Worm (Caenorhabditis elegans) whole organism, L2 larva: ENCODE data around the gene dnc-1.

Source experiments
- C34F6.9 ChIP-seq: fragments of 150-350 bp; optimal IDR thresholded peaks from 2 replicates; lab custom pipeline; 2014; ENCODE audit warnings: missing biosample characterization, missing genetic modification characterization
- F13H6.1 ChIP-seq: sonication (generic microtip); optimal IDR thresholded peaks from 2 replicates; lab custom pipeline; 2016; ENCODE audit warnings: missing genetic modification characterization, missing compliant biosample characterization
- R02D3.7 ChIP-seq: fragments of 150-350 bp; optimal IDR thresholded peaks from 2 replicates; lab custom pipeline; 2014; ENCODE audit warnings: missing biosample characterization, missing genetic modification characterization
- Y55F3AM.14 ChIP-seq: fragments of 200-800 bp; sonication (Bioruptor generic); optimal IDR thresholded peaks from 2 replicates; lab custom pipeline; 2018; ENCODE audit warnings: mild to moderate bottlenecking, missing genetic modification characterization, missing compliant biosample characterization
- aly-2 ChIP-seq: fragments of 150-350 bp; optimal IDR thresholded peaks from 2 replicates; lab custom pipeline; 2014; ENCODE audit warnings: missing biosample characterization, missing genetic modification characterization
- ama-1 ChIP-seq: fragments of 150-350 bp; optimal IDR thresholded peaks from 2 replicates; lab custom pipeline; 2018; ENCODE audit warnings: inconsistent platforms
- blmp-1 ChIP-seq: sonication (generic microtip); optimal IDR thresholded peaks from 2 replicates; lab custom pipeline; 2017; ENCODE audit warnings: missing genetic modification characterization, mild to moderate bottlenecking, missing compliant biosample characterization, antibody characterized with exemption, moderate library complexity; ENCODE audit not compliant: insufficient read depth
- ceh-16 ChIP-seq: fragments of 150-350 bp; optimal IDR thresholded peaks from 2 replicates; lab custom pipeline; 2014; ENCODE audit warnings: missing biosample characterization, missing genetic modification characterization
- ceh-82 ChIP-seq: fragments of 150-350 bp; optimal IDR thresholded peaks from 2 replicates; lab custom pipeline; 2014; ENCODE audit warnings: missing biosample characterization, missing genetic modification characterization
- crh-2 ChIP-seq: sonication (generic microtip); optimal IDR thresholded peaks from 2 replicates; lab custom pipeline; 2017; ENCODE audit warnings: missing biosample characterization, missing genetic modification characterization
- dmd-4 ChIP-seq: sonication (generic microtip); optimal IDR thresholded peaks from 2 replicates; lab custom pipeline; 2017; ENCODE audit warnings: missing biosample characterization, missing genetic modification characterization
- egl-27 ChIP-seq: sonication (generic microtip); optimal IDR thresholded peaks from 3 replicates; lab custom pipeline; 2017; ENCODE audit warnings: missing biosample characterization, missing genetic modification reagents, missing genetic modification characterization
- elt-1 ChIP-seq: fragments of 150-350 bp; optimal IDR thresholded peaks from 2 replicates; lab custom pipeline; 2014; ENCODE audit warnings: missing biosample characterization, missing genetic modification characterization
- elt-3 ChIP-seq: sonication (generic microtip); optimal IDR thresholded peaks from 2 replicates; lab custom pipeline; 2017; ENCODE audit warnings: missing biosample characterization, missing genetic modification characterization
- fos-1 ChIP-seq: fragments of 150-350 bp; optimal IDR thresholded peaks from 2 replicates; lab custom pipeline; 2014; ENCODE audit warnings: missing biosample characterization, missing genetic modification characterization
- gmeb-1 ChIP-seq: fragments of 150-350 bp; optimal IDR thresholded peaks from 2 replicates; lab custom pipeline; 2014; ENCODE audit warnings: missing biosample characterization, missing genetic modification characterization
- lin-13 ChIP-seq: fragments of 150-350 bp; optimal IDR thresholded peaks from 2 replicates; lab custom pipeline; 2014; ENCODE audit warnings: missing biosample characterization, missing genetic modification reagents, missing genetic modification characterization
- lin-39 ChIP-seq: fragments of 150-350 bp; optimal IDR thresholded peaks from 2 replicates; lab custom pipeline; 2014; ENCODE audit warnings: missing biosample characterization, missing genetic modification reagents, missing genetic modification characterization
- lsy-2 ChIP-seq, 2 experiments: fragments of 150-350 bp in 1 of 2; sonication (generic microtip) in 1 of 2; optimal IDR thresholded peaks; 2 replicates each; lab custom pipeline; 2014 to 2017; ENCODE audit warnings: missing biosample characterization in 2 of 2, missing genetic modification characterization in 2 of 2
- mab-5 ChIP-seq: fragments of 150-350 bp; optimal IDR thresholded peaks from 2 replicates; lab custom pipeline; 2014; ENCODE audit warnings: missing biosample characterization, missing genetic modification characterization
- mdl-1 ChIP-seq, 2 experiments: fragments of 150-350 bp in 1 of 2; sonication (generic microtip) in 1 of 2; optimal IDR thresholded peaks; 2 replicates each; lab custom pipeline; 2017; ENCODE audit warnings: missing biosample characterization in 2 of 2, missing genetic modification characterization in 2 of 2
- nhr-10 ChIP-seq: sonication (generic microtip); optimal IDR thresholded peaks from 2 replicates; lab custom pipeline; 2017; ENCODE audit warnings: missing biosample characterization, missing genetic modification characterization
- nhr-12 ChIP-seq: fragments of 150-350 bp; optimal IDR thresholded peaks from 2 replicates; lab custom pipeline; 2014; ENCODE audit warnings: missing biosample characterization, missing genetic modification characterization
- nhr-129 ChIP-seq: fragments of 150-350 bp; optimal IDR thresholded peaks from 2 replicates; lab custom pipeline; 2014; ENCODE audit warnings: missing biosample characterization, missing genetic modification characterization
- nhr-21 ChIP-seq: fragments of 150-350 bp; optimal IDR thresholded peaks from 2 replicates; lab custom pipeline; 2014; ENCODE audit warnings: missing biosample characterization, missing genetic modification characterization
- nhr-23 ChIP-seq: fragments of 150-350 bp; optimal IDR thresholded peaks from 2 replicates; lab custom pipeline; 2014; ENCODE audit warnings: missing biosample characterization, missing genetic modification reagents, missing genetic modification characterization
- nhr-237 ChIP-seq: fragments of 150-350 bp; optimal IDR thresholded peaks from 2 replicates; lab custom pipeline; 2014; ENCODE audit warnings: missing biosample characterization, missing genetic modification characterization
- nhr-25 ChIP-seq: fragments of 150-350 bp; sonication (generic microtip); optimal IDR thresholded peaks from 3 replicates; lab custom pipeline; 2014; ENCODE audit warnings: missing biosample characterization, missing genetic modification characterization
- nhr-6 ChIP-seq: fragments of 150-350 bp; optimal IDR thresholded peaks from 2 replicates; lab custom pipeline; 2014; ENCODE audit warnings: missing biosample characterization, missing genetic modification characterization
- skn-1 ChIP-seq: sonication (generic microtip); optimal IDR thresholded peaks from 2 replicates; lab custom pipeline; 2017; ENCODE audit warnings: missing biosample characterization, missing genetic modification characterization
- sma-9 ChIP-seq, 2 experiments: fragments of 150-350 bp in 1 of 2; sonication (generic microtip) in 1 of 2; optimal IDR thresholded peaks; 2 replicates each; lab custom pipeline; 2014 to 2016; ENCODE audit warnings: missing genetic modification characterization in 2 of 2, mild to moderate bottlenecking in 1 of 2, missing biosample characterization in 1 of 2, missing compliant biosample characterization in 1 of 2, missing genetic modification reagents in 1 of 2, moderate library complexity in 1 of 2
- snpc-4 ChIP-seq: fragments of 150-350 bp; optimal IDR thresholded peaks from 2 replicates; lab custom pipeline; 2014; ENCODE audit warnings: missing biosample characterization, missing genetic modification characterization
- unc-39 ChIP-seq: fragments of 150-350 bp; optimal IDR thresholded peaks from 2 replicates; lab custom pipeline; 2014; ENCODE audit warnings: missing biosample characterization, missing genetic modification characterization
- unc-55 ChIP-seq: fragments of 150-350 bp; sonication (generic microtip); optimal IDR thresholded peaks from 3 replicates; lab custom pipeline; 2014; ENCODE audit warnings: missing biosample characterization, missing genetic modification reagents, missing genetic modification characterization
- unc-62 ChIP-seq: fragments of 150-350 bp; optimal IDR thresholded peaks from 2 replicates; lab custom pipeline; 2014; ENCODE audit warnings: missing biosample characterization, missing genetic modification reagents, missing genetic modification characterization
- zag-1 ChIP-seq: fragments of 150-350 bp; optimal IDR thresholded peaks from 2 replicates; lab custom pipeline; 2014; ENCODE audit warnings: missing biosample characterization, missing genetic modification characterization
- ztf-11 ChIP-seq: sonication (generic microtip); optimal IDR thresholded peaks from 2 replicates; lab custom pipeline; 2017; ENCODE audit warnings: missing biosample characterization, missing genetic modification characterization
- ztf-4 ChIP-seq: fragments of 150-350 bp; optimal IDR thresholded peaks from 2 replicates; lab custom pipeline; 2014; ENCODE audit warnings: missing biosample characterization, missing genetic modification characterization

Gene dnc-1

DNA sequence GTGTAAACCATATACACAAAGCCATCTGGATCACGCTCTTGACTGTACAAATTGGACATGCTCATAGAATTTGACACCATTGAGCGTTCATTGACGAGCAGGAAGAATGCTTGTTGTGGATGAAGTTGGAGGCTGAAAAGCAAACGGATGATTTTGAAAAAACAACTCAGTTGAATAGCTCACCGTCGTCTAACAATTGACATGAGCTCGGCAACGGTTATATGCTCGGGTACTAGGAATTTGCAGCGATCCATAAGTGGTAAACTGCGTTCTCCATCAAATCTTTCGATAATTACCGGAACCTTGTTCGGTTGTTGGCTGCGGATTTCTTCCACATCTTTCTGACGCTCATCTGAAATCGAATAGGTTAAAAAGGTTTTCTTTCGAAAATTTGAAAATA is 1.8 kb upstream of the dnc-1 start:
- no peak for TF ChIP-seq aly-2 (tag; lab: Kevin White, UChicago)
- TF ChIP-seq nhr-23 (tag; lab: Kevin White, UChicago) = no peak
- TF ChIP-seq ztf-4 (tag; lab: Kevin White, UChicago) = no peak
- TF ChIP-seq gmeb-1 (tag; lab: Kevin White, UChicago) = no peak
- TF ChIP-seq nhr-21 = no peak
- no peak for TF ChIP-seq ceh-16 (tag; lab: Kevin White, UChicago)
- no peak for TF ChIP-seq nhr-129
- TF ChIP-seq skn-1 (tag; lab: Kevin White, UChicago) = no peak
- TF ChIP-seq ceh-82 (tag; lab: Kevin White, UChicago) = no peak
- no peak for TF ChIP-seq F13H6.1 (tag; lab: Kevin White, UChicago)
- no peak for TF ChIP-seq crh-2
- TF ChIP-seq lsy-2 (tag; optimal IDR thresholded peaks at IDR 0.05; lab: Kevin White, UChicago) = no peak
- no peak for TF ChIP-seq C34F6.9 (tag; lab: Kevin White, UChicago)
- no peak for TF ChIP-seq nhr-6 (tag; lab: Kevin White, UChicago)
- no peak for TF ChIP-seq nhr-237 (tag; lab: Kevin White, UChicago)

DNA sequence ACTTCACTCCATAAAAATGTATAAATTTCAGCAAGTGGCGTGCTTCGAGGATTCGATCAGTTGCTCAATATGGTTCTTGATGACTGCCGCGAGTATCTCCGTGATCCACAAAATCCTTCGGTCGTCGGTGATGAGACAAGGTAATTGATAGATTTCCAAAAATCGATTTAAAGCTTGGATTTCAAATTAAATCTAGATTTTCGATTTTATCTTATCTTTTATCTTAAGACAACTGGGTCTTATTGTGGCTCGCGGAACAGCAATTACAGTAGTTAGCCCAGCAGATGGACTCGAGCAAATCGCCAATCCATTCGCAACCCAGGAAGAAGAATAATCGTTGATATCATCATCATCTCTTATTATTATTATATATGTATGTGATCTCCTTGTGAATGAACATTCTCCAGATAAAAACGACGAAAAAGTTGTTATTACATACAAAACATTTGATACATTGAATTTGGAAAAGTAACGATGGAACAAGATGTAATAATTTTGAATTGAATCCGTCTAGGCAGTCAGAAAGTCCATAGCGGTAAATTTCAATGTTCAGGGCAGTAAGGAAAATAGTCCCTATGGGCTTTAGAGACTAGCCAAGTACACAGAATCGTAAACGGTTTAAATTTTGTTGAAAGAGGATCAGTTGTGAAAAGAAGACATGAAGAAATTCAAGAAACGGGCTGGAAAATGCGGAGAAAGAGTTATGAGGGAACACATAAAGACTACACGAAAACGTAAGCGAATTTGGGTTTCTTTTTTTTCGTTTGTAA is 959 bp upstream of the dnc-1 start:
- TF ChIP-seq lsy-2 (tag; optimal IDR thresholded peaks at IDR 0.05; lab: Kevin White, UChicago) (peak in 1 of 2 experiments; percentile 42), nhr-23 (tag; lab: Kevin White, UChicago) (no peak), Y55F3AM.14 (GFP tag; lab: Kevin White, UChicago) (peak; percentile 57), nhr-129 (peak; percentile 36), gmeb-1 (tag; lab: Kevin White, UChicago) (peak; percentile 13), ztf-11 (tag; lab: Kevin White, UChicago) (no peak), nhr-6 (tag; lab: Kevin White, UChicago) (peak; percentile 6), ztf-4 (tag; lab: Kevin White, UChicago) (peak; percentile 31), sma-9 (GFP tag; optimal IDR thresholded peaks at IDR 0.05; lab: Kevin White, UChicago) (peak; percentile 42), sma-9 (tag; optimal IDR thresholded peaks at IDR 0.05; lab: Kevin White, UChicago) (no peak), ama-1 (lab: Kevin White, UChicago) (peak; percentile 66), snpc-4 (tag; lab: Kevin White, UChicago) (no peak), crh-2 (peak; percentile 28), dmd-4 (tag; lab: Kevin White, UChicago) (no peak)

DNA sequence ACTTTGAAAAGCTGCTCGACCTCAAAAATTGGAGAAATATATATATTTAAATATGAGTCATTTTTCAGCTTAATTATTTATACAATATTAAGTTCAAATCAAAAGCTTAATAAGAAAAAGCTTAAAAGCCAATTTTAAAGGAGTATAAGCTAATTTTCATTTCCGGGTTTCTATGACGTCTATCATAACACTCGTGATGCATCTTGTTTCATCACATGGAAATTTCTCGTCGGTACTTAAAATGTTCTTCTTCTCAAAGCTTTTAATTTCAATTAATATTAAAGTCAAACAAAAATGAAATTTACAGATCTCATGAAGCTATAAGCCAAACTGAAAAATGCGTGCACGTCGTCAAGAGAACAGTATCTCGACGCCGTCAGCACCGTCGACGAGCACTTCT is 13.2 kb downstream of the dnc-1 start, which contains the start of gene rbr-2:
TSS of gene rbr-2 (plus strand) at position 301 of the 400 bp plus-strand sequence.
- no peak for TF ChIP-seq skn-1 (tag; lab: Kevin White, UChicago)
- no peak for TF ChIP-seq C34F6.9 (tag; lab: Kevin White, UChicago)
- TF ChIP-seq fos-1 (tag; lab: Kevin White, UChicago) = no peak
- no peak for TF ChIP-seq nhr-23 (tag; lab: Kevin White, UChicago)
- TF ChIP-seq unc-39 (tag; lab: Kevin White, UChicago) = no peak
- TF ChIP-seq ceh-16 (tag; lab: Kevin White, UChicago) = no peak
- no peak for TF ChIP-seq Y55F3AM.14 (GFP tag; lab: Kevin White, UChicago)

DNA sequence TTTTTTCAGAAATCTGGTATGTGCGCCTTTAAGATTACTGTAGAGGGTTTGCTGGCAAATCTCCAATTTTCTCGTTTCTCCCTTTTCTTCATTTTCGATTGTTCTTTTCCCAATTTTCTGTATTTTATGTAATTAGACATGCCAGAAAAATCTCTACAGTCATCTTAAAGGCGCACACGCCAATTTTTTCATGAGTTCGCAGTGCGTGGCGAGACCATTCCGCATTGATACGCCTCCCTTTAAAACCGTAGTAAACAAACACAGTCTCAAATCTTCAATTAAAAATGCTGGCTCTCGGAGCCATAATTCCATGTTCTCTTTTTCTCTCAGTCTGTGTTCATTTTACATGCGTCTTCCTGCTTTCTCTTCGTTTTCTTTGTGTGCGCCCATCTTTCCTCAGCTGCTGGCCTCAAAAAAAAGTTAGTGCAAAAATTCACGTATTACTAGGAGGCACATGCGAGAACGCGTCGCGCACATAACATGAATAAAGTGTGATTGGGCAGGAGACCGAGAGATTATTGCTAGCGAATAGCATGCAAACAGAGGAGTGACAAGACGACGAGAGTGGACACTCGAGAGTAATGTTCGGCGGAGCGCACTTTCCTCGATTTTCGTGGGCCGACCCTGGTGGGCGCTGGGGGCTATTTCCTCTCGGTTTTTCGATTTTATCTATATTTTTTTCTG is 14.0 kb downstream of the dnc-1 start:
- TF ChIP-seq elt-1 (tag; lab: Kevin White, UChicago) (no peak), egl-27 (peak; percentile 51), F13H6.1 (tag; lab: Kevin White, UChicago) (peak; percentile 92), mab-5 (tag; lab: Kevin White, UChicago) (peak; percentile 84), nhr-21 (peak; percentile 61), mdl-1 (tag; optimal IDR thresholded peaks at IDR 0.05; lab: Kevin White, UChicago) (peak in 1 of 2 experiments; percentile 77), blmp-1 (tag; lab: Kevin White, UChicago) (peak; percentile 40), lsy-2 (tag; optimal IDR thresholded peaks at IDR 0.05; lab: Kevin White, UChicago) (peak; percentile 40 to 80), lin-39 (tag; lab: Kevin White, UChicago) (no peak), nhr-10 (tag; lab: Kevin White, UChicago) (peak; percentile 11), snpc-4 (tag; lab: Kevin White, UChicago) (peak; percentile 57), skn-1 (tag; lab: Kevin White, UChicago) (no peak), ceh-82 (tag; lab: Kevin White, UChicago) (peak; percentile 19), sma-9 (GFP tag; optimal IDR thresholded peaks at IDR 0.05; lab: Kevin White, UChicago) (peak; percentile 72), sma-9 (tag; optimal IDR thresholded peaks at IDR 0.05; lab: Kevin White, UChicago) (no peak), ama-1 (lab: Kevin White, UChicago) (peak; percentile 74), zag-1 (tag; lab: Kevin White, UChicago) (peak; percentile 37), unc-39 (tag; lab: Kevin White, UChicago) (no peak), gmeb-1 (tag; lab: Kevin White, UChicago) (peak; percentile 65), dmd-4 (tag; lab: Kevin White, UChicago) (no peak), Y55F3AM.14 (GFP tag; lab: Kevin White, UChicago) (peak; percentile 17), lin-13 (peak; percentile 50), nhr-12 (tag; lab: Kevin White, UChicago) (no peak), elt-3 (tag; lab: Kevin White, UChicago) (no peak), unc-62 (GFP tag; lab: Kevin White, UChicago) (no peak), nhr-129 (peak; percentile 87), nhr-25 (tag; lab: Kevin White, UChicago) (peak; percentile 58), nhr-6 (tag; lab: Kevin White, UChicago) (peak; percentile 60), ceh-16 (tag; lab: Kevin White, UChicago) (peak; percentile 45), ztf-11 (tag; lab: Kevin White, UChicago) (no peak), C34F6.9 (tag; lab: Kevin White, UChicago) (peak; percentile 96), nhr-23 (tag; lab: Kevin White, UChicago) (no peak), R02D3.7 (no peak), ztf-4 (tag; lab: Kevin White, UChicago) (peak; percentile 26), unc-55 (GFP tag; lab: Kevin White, UChicago) (peak; percentile 82)
